Worm (Caenorhabditis elegans) whole organism, early embryonic: Measurements from ENCODE around the gene C01G10.18.

Experiments
- F13C5.2 ChIP-seq: sonication (generic microtip); optimal IDR thresholded peaks from 2 replicates; lab custom pipeline; 2017; ENCODE audit warnings: mild to moderate bottlenecking, missing genetic modification characterization, inconsistent platforms, missing compliant biosample characterization
- aly-1 ChIP-seq: sonication (generic microtip); optimal IDR thresholded peaks from 2 replicates; lab custom pipeline; 2016; ENCODE audit warnings: missing genetic modification characterization, missing compliant biosample characterization
- ama-1 ChIP-seq: fragments of 150-350 bp; optimal IDR thresholded peaks from 2 replicates; lab custom pipeline; 2014
- ceh-36 ChIP-seq: sonication (generic microtip); optimal IDR thresholded peaks from 2 replicates; lab custom pipeline; 2016; ENCODE audit warnings: missing genetic modification characterization, inconsistent platforms, missing compliant biosample characterization
- ets-7 ChIP-seq: sonication (generic microtip); optimal IDR thresholded peaks from 2 replicates; lab custom pipeline; 2016; ENCODE audit warnings: missing genotype, missing genetic modification characterization, missing compliant biosample characterization
- flt-1 ChIP-seq: fragments of 200-800 bp; sonication (Bioruptor generic); IDR thresholded peaks from 2 replicates; pipeline ENCODE4 v1.3.6; 2022; ENCODE audit warnings: missing genetic modification characterization, missing compliant biosample characterization
- hnd-1 ChIP-seq: sonication (generic microtip); optimal IDR thresholded peaks from 2 replicates; lab custom pipeline; 2016; ENCODE audit warnings: missing genetic modification characterization, missing compliant biosample characterization
- tbx-11 ChIP-seq: fragments of 200-800 bp; sonication (Bioruptor generic); IDR thresholded peaks from 2 replicates; pipeline ENCODE4 v1.3.6; 2022; ENCODE audit warnings: missing genetic modification characterization, missing compliant biosample characterization
- tbx-37 ChIP-seq: fragments of 200-800 bp; sonication (Bioruptor generic); conservative IDR thresholded peaks from 2 replicates; pipeline ENCODE4 v1.3.6; 2022; ENCODE audit warnings: missing genetic modification reagents, missing genetic modification characterization, missing compliant biosample characterization
- tra-4 ChIP-seq: sonication (generic microtip); optimal IDR thresholded peaks from 2 replicates; lab custom pipeline; 2017; ENCODE audit warnings: missing genetic modification characterization, missing compliant biosample characterization

DNA sequence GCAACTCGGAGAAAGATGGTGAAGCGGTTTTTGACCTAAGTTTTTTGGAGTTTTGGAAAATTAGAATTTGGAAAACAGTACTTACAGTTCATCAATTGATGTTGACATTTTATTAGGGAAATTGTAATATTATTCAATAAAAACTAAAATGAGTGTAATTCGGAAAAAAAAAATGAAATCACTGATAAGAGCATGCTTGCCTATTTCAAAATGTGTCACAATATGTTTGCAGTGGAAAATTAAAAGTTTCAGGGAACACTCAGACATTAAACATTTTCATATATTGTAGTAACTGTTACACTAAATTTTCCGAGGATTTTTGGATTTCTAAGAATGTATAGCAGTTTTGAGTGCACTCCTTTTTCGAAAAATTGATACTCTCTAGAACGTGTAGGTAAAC, 36.1 kb downstream of the C01G10.18 start, which contains the start of the genes fbxa-82 and C25D7.5:
- TF ChIP-seq ama-1 (lab: Kevin White, UChicago) (no peak), hnd-1 (tag; lab: Kevin White, UChicago) (no peak), ceh-36 (tag; lab: Kevin White, UChicago) (no peak), aly-1 (tag; lab: Kevin White, UChicago) (no peak), flt-1 (no peak), tbx-37 (no peak), ets-7 (tag; lab: Kevin White, UChicago) (no peak), F13C5.2 (tag; lab: Kevin White, UChicago) (no peak), tbx-11 (GFP tag; lab: Robert Waterston, UW) (no peak), tra-4 (tag; lab: Kevin White, UChicago) (no peak)
